Fruit fly (Drosophila melanogaster) whole organism: ENCODE data around the gene Tmem43.

Source experiments
- CG8478 ChIP-seq: fragments of >200 bp; optimal IDR thresholded peaks from 2 replicates; lab custom pipeline; 2018; ENCODE audit warnings: inconsistent platforms
- Dll ChIP-seq: fragments of >200 bp; optimal IDR thresholded peaks from 2 replicates; lab custom pipeline; 2017
- EcR ChIP-seq, 2 experiments: fragments of >200 bp; optimal IDR thresholded peaks; 2 replicates each; lab custom pipeline; 2017; ENCODE audit warnings: missing biosample characterization in 2 of 2, missing genetic modification characterization in 2 of 2, missing genetic modification reagents in 2 of 2
- pan ChIP-seq: fragments of >200 bp; optimal IDR thresholded peaks from 2 replicates; lab custom pipeline; 2017
- psq ChIP-seq: fragments of >200 bp; optimal IDR thresholded peaks from 2 replicates; lab custom pipeline; 2017
- usp ChIP-seq: fragments of >200 bp; optimal IDR thresholded peaks from 2 replicates; lab custom pipeline; 2017; ENCODE audit warnings: missing biosample characterization, missing genetic modification characterization, mixed read lengths

Tmem43 gene

dm6 chr3L:7893840-7894239, 21.1 kb downstream of the Tmem43 start:
- no peak for TF ChIP-seq EcR (GFP tag; optimal IDR thresholded peaks at IDR 0.05; lab: Kevin White, UChicago)
- no peak for TF ChIP-seq usp (GFP tag; lab: Kevin White, UChicago)
- no peak for TF ChIP-seq CG8478 (lab: Kevin White, UChicago)
- TF ChIP-seq Dll (lab: Kevin White, UChicago), result no peak
- TF ChIP-seq pan (lab: Kevin White, UChicago), result no peak
- TF ChIP-seq psq (lab: Kevin White, UChicago), result no peak

dm6 chr3L:7890567-7890966, 24.4 kb downstream of the Tmem43 start:
- no peak for TF ChIP-seq Dll (lab: Kevin White, UChicago)

- TF ChIP-seq psq (lab: Kevin White, UChicago) (no peak), usp (GFP tag; lab: Kevin White, UChicago) (no peak), Dll (lab: Kevin White, UChicago) (no peak), pan (lab: Kevin White, UChicago) (no peak), EcR (GFP tag; optimal IDR thresholded peaks at IDR 0.05; lab: Kevin White, UChicago) (no peak), CG8478 (lab: Kevin White, UChicago) (no peak)
These were observed 24.9 kb downstream of the Tmem43 start for dm6 chr3L:7889976-7890375.

- TF ChIP-seq CG8478 (lab: Kevin White, UChicago) (no peak), Dll (lab: Kevin White, UChicago) (no peak), EcR (GFP tag; optimal IDR thresholded peaks at IDR 0.05; lab: Kevin White, UChicago) (no peak), usp (GFP tag; lab: Kevin White, UChicago) (no peak), pan (lab: Kevin White, UChicago) (no peak), psq (lab: Kevin White, UChicago) (no peak)
These were observed 31.6 kb downstream of the Tmem43 start for dm6 chr3L:7883298-7883697.

dm6 chr3L:7882105-7882504, 32.8 kb downstream of the Tmem43 start:
- TF ChIP-seq psq (lab: Kevin White, UChicago), result no peak
- no peak for TF ChIP-seq usp (GFP tag; lab: Kevin White, UChicago)
- TF ChIP-seq pan (lab: Kevin White, UChicago), result no peak
- no peak for TF ChIP-seq EcR (GFP tag; optimal IDR thresholded peaks at IDR 0.05; lab: Kevin White, UChicago)
- TF ChIP-seq Dll (lab: Kevin White, UChicago), result no peak
- TF ChIP-seq CG8478 (lab: Kevin White, UChicago), result no peak

- no peak for TF ChIP-seq CG8478 (lab: Kevin White, UChicago)
- TF ChIP-seq usp (GFP tag; lab: Kevin White, UChicago), result no peak
- no peak for TF ChIP-seq Dll (lab: Kevin White, UChicago)
- TF ChIP-seq psq (lab: Kevin White, UChicago), result no peak
- no peak for TF ChIP-seq pan (lab: Kevin White, UChicago)
- TF ChIP-seq EcR (GFP tag; optimal IDR thresholded peaks at IDR 0.05; lab: Kevin White, UChicago), result no peak
These were observed 33.8 kb downstream of the Tmem43 start for dm6 chr3L:7881127-7881526.

- TF ChIP-seq EcR (GFP tag; optimal IDR thresholded peaks at IDR 0.05; lab: Kevin White, UChicago) (no peak), CG8478 (lab: Kevin White, UChicago) (no peak), pan (lab: Kevin White, UChicago) (no peak), usp (GFP tag; lab: Kevin White, UChicago) (no peak), psq (lab: Kevin White, UChicago) (no peak), Dll (lab: Kevin White, UChicago) (no peak)
These were observed 35.3 kb downstream of the Tmem43 start for dm6 chr3L:7879616-7880015.

dm6 chr3L:7877466-7877865, 37.5 kb downstream of the Tmem43 start:
- TF ChIP-seq EcR (GFP tag; optimal IDR thresholded peaks at IDR 0.05; lab: Kevin White, UChicago) (no peak), pan (lab: Kevin White, UChicago) (no peak), psq (lab: Kevin White, UChicago) (no peak)

- TF ChIP-seq EcR (GFP tag; optimal IDR thresholded peaks at IDR 0.05; lab: Kevin White, UChicago) (no peak), psq (lab: Kevin White, UChicago) (no peak), usp (GFP tag; lab: Kevin White, UChicago) (no peak), pan (lab: Kevin White, UChicago) (no peak), CG8478 (lab: Kevin White, UChicago) (no peak), Dll (lab: Kevin White, UChicago) (no peak)
These were observed 38.6 kb downstream of the Tmem43 start for dm6 chr3L:7876367-7876703.

dm6 chr3L:7875606-7876366, 39.1 kb downstream of the Tmem43 start:
- TF ChIP-seq EcR (GFP tag; optimal IDR thresholded peaks at IDR 0.05; lab: Kevin White, UChicago), result no peak
- no peak for TF ChIP-seq Dll (lab: Kevin White, UChicago)
- no peak for TF ChIP-seq pan (lab: Kevin White, UChicago)
- no peak for TF ChIP-seq usp (GFP tag; lab: Kevin White, UChicago)
- no peak for TF ChIP-seq CG8478 (lab: Kevin White, UChicago)
- TF ChIP-seq psq (lab: Kevin White, UChicago), result no peak

dm6 chr3L:7874507-7874906, 40.4 kb downstream of the Tmem43 start:
- TF ChIP-seq CG8478 (lab: Kevin White, UChicago) (no peak), psq (lab: Kevin White, UChicago) (no peak), pan (lab: Kevin White, UChicago) (no peak), usp (GFP tag; lab: Kevin White, UChicago) (no peak), EcR (GFP tag; optimal IDR thresholded peaks at IDR 0.05; lab: Kevin White, UChicago) (no peak), Dll (lab: Kevin White, UChicago) (no peak)

- TF ChIP-seq psq (lab: Kevin White, UChicago) (no peak), Dll (lab: Kevin White, UChicago) (no peak), EcR (GFP tag; optimal IDR thresholded peaks at IDR 0.05; lab: Kevin White, UChicago) (no peak), usp (GFP tag; lab: Kevin White, UChicago) (no peak), pan (lab: Kevin White, UChicago) (no peak), CG8478 (lab: Kevin White, UChicago) (no peak)
These were observed 44.6 kb downstream of the Tmem43 start for dm6 chr3L:7870388-7870740.
